Worm (Caenorhabditis elegans): ENCODE results near the gene clec-5.

Gene clec-5

DNA sequence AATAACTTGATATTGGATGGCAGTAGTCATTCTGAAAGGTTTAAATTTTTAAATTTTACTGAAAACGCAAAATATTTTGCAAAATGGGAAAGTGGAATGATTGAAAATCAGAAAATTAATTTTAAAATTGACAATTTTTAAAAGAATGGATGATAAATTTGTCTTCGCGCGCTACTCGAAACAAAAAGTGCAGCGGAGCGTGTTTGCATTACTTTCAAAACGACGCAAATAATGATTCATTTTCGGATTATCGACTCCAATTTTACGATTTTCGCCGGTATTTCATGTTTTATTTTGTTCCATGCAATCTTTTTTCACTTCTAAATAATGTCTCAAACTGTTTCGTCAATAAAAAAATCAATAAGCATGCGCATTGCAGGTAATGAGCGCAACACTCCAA is 5.1 kb downstream of the clec-5 start, which contains the start of the genes tost-1 and arx-6 (continued):
- TF ChIP-seq snpc-4 (GFP tag; optimal IDR thresholded peaks at IDR 0.05), result no peak
- TF ChIP-seq snpc-4 (tag; optimal IDR thresholded peaks at IDR 0.05), result no peak
- no peak for TF ChIP-seq rcor-1 (GFP tag; IDR thresholded peaks at IDR 0.05)
- TF ChIP-seq T07F8.4 (tag; optimal IDR thresholded peaks at IDR 0.05), result no peak
- TF ChIP-seq ets-4 (GFP tag; optimal IDR thresholded peaks at IDR 0.05), result no peak
- no peak for TF ChIP-seq tlf-1 (GFP tag; optimal IDR thresholded peaks at IDR 0.05)
- no peak for TF ChIP-seq bed-1 (GFP tag; IDR thresholded peaks at IDR 0.05)
- TF ChIP-seq madf-8 (GFP tag; conservative IDR thresholded peaks at IDR 0.05), result no peak
- no peak for TF ChIP-seq snpc-3.4 (tag; optimal IDR thresholded peaks at IDR 0.05)
- no peak for TF ChIP-seq xnd-1 (tag; optimal IDR thresholded peaks at IDR 0.05)
- TF ChIP-seq dox-1 (GFP tag; IDR thresholded peaks at IDR 0.05), result 0 out of 2 replicates have a peak, but pooled peaks have one; percentile 11
- TF ChIP-seq mes-4 (tag; optimal IDR thresholded peaks at IDR 0.05), result no peak
- no peak for TF ChIP-seq sdz-38 (tag; optimal IDR thresholded peaks at IDR 0.05)
- no peak for TF ChIP-seq F23B12.7 (tag; optimal IDR thresholded peaks at IDR 0.05; ENCODE audit: insufficient read depth)
- no peak for TF ChIP-seq bed-2 (GFP tag; IDR thresholded peaks at IDR 0.05)
- TF ChIP-seq ceh-100 (GFP tag; IDR thresholded peaks at IDR 0.05), result no peak
- TF ChIP-seq B0019.2 (GFP tag; conservative IDR thresholded peaks at IDR 0.05), result no peak
- TF ChIP-seq lin-26 (GFP tag; IDR thresholded peaks at IDR 0.05), result no peak
- TF ChIP-seq nfya-2 (GFP tag; IDR thresholded peaks at IDR 0.05), result no peak
- no peak for TF ChIP-seq zfh-2 (GFP tag; conservative IDR thresholded peaks at IDR 0.05)
- TF ChIP-seq die-1 (tag; optimal IDR thresholded peaks at IDR 0.05), result no peak
- TF ChIP-seq lsl-1 (GFP tag; optimal IDR thresholded peaks at IDR 0.05), result peak; percentile 37
- TF ChIP-seq nhr-120 (GFP tag; IDR thresholded peaks at IDR 0.05), result no peak
- no peak for TF ChIP-seq ccch-3 (GFP tag; optimal IDR thresholded peaks at IDR 0.05)
- no peak for TF ChIP-seq ztf-6 (GFP tag; IDR thresholded peaks at IDR 0.05)
- 0 out of 2 replicates have a peak, but pooled peaks have one; percentile 18 for TF ChIP-seq F33H1.4 (GFP tag; IDR thresholded peaks at IDR 0.05)
- TF ChIP-seq sea-2 (GFP tag; IDR thresholded peaks at IDR 0.05), result no peak
- no peak for TF ChIP-seq hmg-1.2 (GFP tag; IDR thresholded peaks at IDR 0.05)
- peak; percentile 76 for TF ChIP-seq efl-1 (GFP tag; optimal IDR thresholded peaks at IDR 0.05)
- TF ChIP-seq K11D2.4 (GFP tag; IDR thresholded peaks at IDR 0.05), result no peak
- peak; percentile 86 for TF ChIP-seq mcd-1 (GFP tag; IDR thresholded peaks at IDR 0.05)
- TF ChIP-seq Y53G8AR.9 (GFP tag; conservative IDR thresholded peaks at IDR 0.05), result no peak
- no peak for TF ChIP-seq ztf-25 (GFP tag; IDR thresholded peaks at IDR 0.05)
- no peak for TF ChIP-seq hlh-26 (GFP tag; conservative IDR thresholded peaks at IDR 0.05)
- no peak for TF ChIP-seq F10E7.11 (tag; optimal IDR thresholded peaks at IDR 0.05)
- TF ChIP-seq B0336.3 (GFP tag; IDR thresholded peaks at IDR 0.05), result no peak
- no peak for TF ChIP-seq B0261.1 (tag; optimal IDR thresholded peaks at IDR 0.05)
- no peak for TF ChIP-seq chd-7 (tag; optimal IDR thresholded peaks at IDR 0.05)
- TF ChIP-seq lag-1 (GFP tag; IDR thresholded peaks at IDR 0.05), result no peak
- TF ChIP-seq F22D6.2 (tag; optimal IDR thresholded peaks at IDR 0.05), result no peak
- TF ChIP-seq K12H6.12 (tag; optimal IDR thresholded peaks at IDR 0.05), result no peak
- no peak for TF ChIP-seq attf-6 (GFP tag; IDR thresholded peaks at IDR 0.05)
- TF ChIP-seq ztf-28 (GFP tag; IDR thresholded peaks at IDR 0.05), result no peak
- TF ChIP-seq ama-1 (optimal IDR thresholded peaks at IDR 0.05), result no peak
- no peak for TF ChIP-seq ama-1 (GFP tag; optimal IDR thresholded peaks at IDR 0.05)
- no peak for TF ChIP-seq F55B11.4 (tag; optimal IDR thresholded peaks at IDR 0.05; ENCODE audit: borderline replicate concordance, insufficient read depth)
- peak; percentile 44 for TF ChIP-seq dpl-1 (GFP tag; optimal IDR thresholded peaks at IDR 0.05)
- no peak for TF ChIP-seq attf-3 (GFP tag; conservative IDR thresholded peaks at IDR 0.05)
- TF ChIP-seq F57C9.4 (tag; optimal IDR thresholded peaks at IDR 0.05), result no peak
- TF ChIP-seq rpc-1 (optimal IDR thresholded peaks at IDR 0.05), result no peak
- TF ChIP-seq rpc-1 (tag; optimal IDR thresholded peaks at IDR 0.05), result no peak
